Worm (Caenorhabditis elegans) whole organism, early embryonic: Measurements from ENCODE around the gene T07D3.2.

ENCODE experiments used
- B0310.2 ChIP-seq: sonication (generic microtip); optimal IDR thresholded peaks from 2 replicates; lab custom pipeline; 2016; ENCODE audit warnings: mild to moderate bottlenecking, missing genetic modification characterization, missing compliant biosample characterization
- aly-1 ChIP-seq: sonication (generic microtip); optimal IDR thresholded peaks from 2 replicates; lab custom pipeline; 2016; ENCODE audit warnings: missing genetic modification characterization, missing compliant biosample characterization
- ama-1 ChIP-seq: fragments of 150-350 bp; optimal IDR thresholded peaks from 2 replicates; lab custom pipeline; 2014
- ceh-13 ChIP-seq: fragments of 200-800 bp; sonication (Bioruptor generic); optimal IDR thresholded peaks from 2 replicates; lab custom pipeline; 2018; ENCODE audit warnings: mild to moderate bottlenecking, missing genetic modification characterization, missing compliant biosample characterization
- flt-1 ChIP-seq: fragments of 200-800 bp; sonication (Bioruptor generic); IDR thresholded peaks from 2 replicates; pipeline ENCODE4 v1.3.6; 2022; ENCODE audit warnings: missing genetic modification characterization, missing compliant biosample characterization
- pes-1 ChIP-seq: fragments of 200-800 bp; sonication (Bioruptor generic); IDR thresholded peaks from 2 replicates; pipeline ENCODE4 v1.3.6; 2022; ENCODE audit warnings: missing genetic modification reagents, missing genetic modification characterization, missing compliant biosample characterization
- sea-1 ChIP-seq: fragments of 200-800 bp; sonication (Bioruptor generic); conservative IDR thresholded peaks from 2 replicates; pipeline ENCODE4 v1.3.6; 2022; ENCODE audit warnings: missing genetic modification characterization, missing compliant biosample characterization

- TF ChIP-seq B0310.2 (tag; lab: Kevin White, UChicago) = no peak
- no peak for TF ChIP-seq flt-1 (GFP tag; lab: Robert Waterston, UW)
- no peak for TF ChIP-seq ceh-13 (GFP tag; lab: Kevin White, UChicago)
- no peak for TF ChIP-seq pes-1 (GFP tag; lab: Robert Waterston, UW)
- no peak for TF ChIP-seq ama-1 (lab: Kevin White, UChicago)
- TF ChIP-seq aly-1 (tag; lab: Kevin White, UChicago) = no peak
- TF ChIP-seq sea-1 = no peak
These were observed 46.4 kb downstream of the T07D3.2 start, which contains the start of gene fbxc-32 for ce11 chrII:948091-948490.
